Fruit fly (Drosophila melanogaster): ENCODE results near the gene CG15803.

CG15803 gene

DNA sequence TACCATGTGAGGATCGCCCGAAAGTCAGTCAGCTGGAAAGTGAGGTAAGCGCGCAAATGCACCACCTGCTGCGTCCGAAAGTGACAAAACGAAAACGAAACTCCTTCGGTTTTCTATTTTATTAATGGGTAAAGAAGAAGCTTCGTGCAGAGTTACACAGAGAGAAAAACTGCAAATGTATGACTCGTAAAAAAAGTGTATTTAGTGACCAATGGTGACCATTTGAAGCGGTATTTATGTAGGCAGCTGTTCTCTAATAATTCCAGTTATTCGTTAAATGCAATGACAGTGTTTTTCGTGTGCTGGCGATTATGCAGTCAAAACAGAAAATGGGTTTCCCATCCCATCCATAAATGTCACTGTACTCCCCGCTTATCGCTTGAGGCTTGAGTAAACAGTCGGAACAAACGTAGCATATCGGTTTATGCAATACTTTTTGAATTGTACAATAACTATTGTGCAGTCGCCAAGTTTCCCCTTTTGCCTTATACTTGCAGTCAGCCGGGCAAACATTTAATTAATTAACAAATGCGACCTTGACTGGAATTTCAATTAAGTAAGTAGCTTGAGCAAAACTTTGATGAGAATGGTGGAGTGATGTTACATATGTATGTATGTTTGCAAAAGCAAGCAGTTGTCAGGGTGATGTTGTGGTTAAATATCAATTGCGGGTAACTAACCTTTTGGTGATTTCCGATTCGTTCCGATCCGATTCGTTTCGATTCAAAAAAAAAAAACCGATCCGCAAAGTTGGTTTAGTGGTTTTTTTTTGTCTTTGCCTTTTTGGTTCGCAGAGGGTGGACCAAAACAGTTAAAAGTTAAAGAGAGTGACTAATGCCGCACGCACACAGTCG lies 62.9 kb downstream of the CG15803 start:
- TF ChIP-seq pan (optimal IDR thresholded peaks at IDR 0.05) (no peak), psq (optimal IDR thresholded peaks at IDR 0.05) (no peak), CG8478 (optimal IDR thresholded peaks at IDR 0.05) (no peak), Dll (optimal IDR thresholded peaks at IDR 0.05) (no peak), EcR (GFP tag; optimal IDR thresholded peaks at IDR 0.05) (no peak), usp (GFP tag; optimal IDR thresholded peaks at IDR 0.05) (no peak)

DNA sequence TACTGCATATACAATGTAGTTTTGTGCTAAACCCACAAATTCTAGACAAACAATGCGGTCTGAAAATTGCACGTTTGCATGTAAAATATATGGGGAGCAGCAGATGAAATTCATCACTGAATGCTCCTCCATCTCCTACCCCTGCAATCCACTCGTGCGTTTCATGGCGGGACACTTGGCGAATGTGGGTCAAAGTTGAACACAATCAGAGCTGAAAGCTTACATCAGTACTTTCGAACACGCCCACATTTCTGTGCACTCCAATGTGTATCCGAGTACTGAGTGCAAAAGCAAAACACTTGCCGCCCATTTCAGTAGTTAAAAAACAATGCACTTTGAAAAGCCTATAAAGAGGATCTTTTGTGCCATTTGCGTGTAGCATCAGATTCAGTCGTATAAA lies 63.8 kb downstream of the CG15803 start:
- TF ChIP-seq usp (GFP tag; optimal IDR thresholded peaks at IDR 0.05) (no peak), psq (optimal IDR thresholded peaks at IDR 0.05) (no peak), EcR (GFP tag; optimal IDR thresholded peaks at IDR 0.05) (no peak), CG8478 (optimal IDR thresholded peaks at IDR 0.05) (no peak), pan (optimal IDR thresholded peaks at IDR 0.05) (no peak), Dll (optimal IDR thresholded peaks at IDR 0.05) (no peak)

DNA sequence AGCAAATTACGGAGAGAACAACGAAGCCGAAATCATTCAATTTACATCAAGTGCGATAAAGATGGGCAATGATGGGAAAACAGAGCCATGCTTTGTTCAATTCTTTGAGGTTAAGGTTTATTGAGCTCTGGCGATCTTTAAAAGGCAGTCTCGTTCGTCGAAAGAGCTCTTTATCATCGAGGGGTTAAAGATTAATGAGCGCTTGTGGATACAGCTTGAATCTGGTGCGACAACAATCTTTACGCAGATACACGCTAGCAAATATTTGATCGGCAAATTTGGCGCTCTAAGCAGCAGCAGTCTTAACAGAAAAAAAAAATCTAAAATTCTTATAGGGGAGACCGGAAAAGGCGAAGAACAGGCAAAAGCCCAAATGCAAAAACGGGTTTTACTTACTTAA lies 64.4 kb downstream of the CG15803 start:
- TF ChIP-seq pan (optimal IDR thresholded peaks at IDR 0.05) = no peak
- no peak for TF ChIP-seq EcR (GFP tag; optimal IDR thresholded peaks at IDR 0.05)
- TF ChIP-seq CG8478 (optimal IDR thresholded peaks at IDR 0.05) = no peak
- no peak for TF ChIP-seq usp (GFP tag; optimal IDR thresholded peaks at IDR 0.05)
- TF ChIP-seq Dll (optimal IDR thresholded peaks at IDR 0.05) = no peak
- no peak for TF ChIP-seq psq (optimal IDR thresholded peaks at IDR 0.05)

DNA sequence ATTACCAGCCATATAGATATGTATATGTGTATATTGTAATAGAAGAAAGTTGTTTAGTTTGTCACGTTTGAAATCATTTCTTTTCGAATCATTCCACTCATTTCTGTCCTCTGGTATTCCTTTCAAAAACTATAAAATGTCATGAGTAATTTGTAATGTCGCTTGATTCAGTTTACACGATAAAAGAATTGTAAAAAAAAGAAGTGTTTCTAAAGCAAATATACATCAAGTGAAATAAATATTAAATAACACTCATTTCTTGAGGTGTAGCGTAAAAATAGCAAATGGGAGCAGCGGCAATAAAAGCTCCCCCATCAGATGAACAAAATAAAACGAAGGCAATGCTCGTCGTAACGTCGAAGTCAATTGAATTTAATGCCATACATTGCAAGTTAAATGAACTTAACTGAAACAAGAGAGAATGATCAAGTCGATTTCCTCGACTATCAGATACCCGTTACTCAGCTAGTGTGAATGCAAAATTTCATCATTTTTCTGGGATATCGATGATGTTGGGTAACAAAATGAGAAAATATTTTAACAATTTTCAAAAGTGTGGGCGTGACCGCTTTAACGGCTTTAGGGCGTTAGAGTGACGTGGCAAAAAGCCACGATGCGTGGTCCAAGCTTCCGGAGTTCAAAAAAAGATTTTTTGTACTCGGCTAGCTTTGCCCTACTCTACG lies 65.1 kb downstream of the CG15803 start:
- TF ChIP-seq CG8478 (optimal IDR thresholded peaks at IDR 0.05) (no peak), usp (GFP tag; optimal IDR thresholded peaks at IDR 0.05) (no peak), pan (optimal IDR thresholded peaks at IDR 0.05) (no peak), EcR (GFP tag; optimal IDR thresholded peaks at IDR 0.05) (no peak), psq (optimal IDR thresholded peaks at IDR 0.05) (no peak), Dll (optimal IDR thresholded peaks at IDR 0.05) (no peak)

DNA sequence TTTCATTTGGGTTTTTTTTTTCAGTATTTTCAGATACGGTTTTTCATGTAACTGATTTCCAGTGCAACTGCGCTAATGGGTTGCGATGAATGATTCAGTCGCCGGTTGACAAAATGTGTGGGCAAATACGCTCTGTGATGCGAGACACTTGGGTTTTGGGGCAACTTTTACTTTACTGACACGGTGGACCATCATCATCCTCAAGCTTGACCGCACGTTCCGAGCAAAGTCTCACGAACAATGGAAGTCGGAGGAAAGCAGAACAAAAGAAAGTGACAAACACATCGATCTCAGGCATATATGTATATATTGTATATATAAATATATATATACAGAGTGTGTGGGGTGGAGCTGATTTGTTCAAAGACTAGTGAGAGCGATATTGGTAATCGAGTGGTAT lies 66.0 kb downstream of the CG15803 start:
- no peak for TF ChIP-seq CG8478 (optimal IDR thresholded peaks at IDR 0.05)
- TF ChIP-seq Dll (optimal IDR thresholded peaks at IDR 0.05) = no peak

DNA sequence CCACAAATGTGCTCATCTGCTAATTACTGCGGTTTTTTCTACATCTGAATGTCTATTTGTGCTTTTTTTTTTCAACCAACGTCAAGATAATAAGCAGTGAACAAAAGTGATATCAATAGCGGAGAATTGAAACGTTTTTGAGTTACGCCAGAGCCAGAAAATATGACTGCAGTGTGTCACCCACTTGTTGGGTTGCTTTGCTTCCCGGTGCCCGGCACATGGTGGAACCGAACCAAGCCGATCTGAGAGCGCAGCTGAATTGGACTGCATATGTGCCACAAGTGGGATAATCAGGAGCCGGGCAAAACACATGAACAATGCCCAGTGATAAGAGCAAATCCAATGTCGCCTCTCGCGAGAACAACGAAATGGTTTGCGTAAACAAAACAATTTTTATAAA lies 68.2 kb downstream of the CG15803 start:
- TF ChIP-seq pan (optimal IDR thresholded peaks at IDR 0.05) (no peak), Dll (optimal IDR thresholded peaks at IDR 0.05) (no peak), psq (optimal IDR thresholded peaks at IDR 0.05) (no peak), EcR (GFP tag; optimal IDR thresholded peaks at IDR 0.05) (no peak), CG8478 (optimal IDR thresholded peaks at IDR 0.05) (no peak), usp (GFP tag; optimal IDR thresholded peaks at IDR 0.05) (no peak)

DNA sequence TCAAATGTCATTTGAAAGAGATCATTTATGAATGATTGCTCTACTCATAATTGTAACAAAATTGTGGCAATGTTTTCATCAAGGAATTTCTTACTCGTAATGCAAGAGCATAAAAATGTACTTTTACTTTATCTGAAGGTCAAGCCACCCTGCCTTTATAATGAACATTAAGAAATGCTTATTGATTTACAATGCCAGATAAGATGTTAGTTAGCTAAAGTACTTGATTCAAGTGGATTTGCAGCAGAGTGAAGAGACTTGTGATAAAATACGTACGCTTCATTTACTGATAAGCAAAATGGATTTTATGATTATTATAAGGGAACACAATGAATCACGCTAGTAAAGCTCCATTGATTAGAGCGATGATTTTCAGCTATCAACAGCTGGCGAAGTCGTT lies 68.7 kb downstream of the CG15803 start:
- TF ChIP-seq Dll (optimal IDR thresholded peaks at IDR 0.05) (no peak), CG8478 (optimal IDR thresholded peaks at IDR 0.05) (no peak), usp (GFP tag; optimal IDR thresholded peaks at IDR 0.05) (no peak), EcR (GFP tag; optimal IDR thresholded peaks at IDR 0.05) (no peak), pan (optimal IDR thresholded peaks at IDR 0.05) (no peak), psq (optimal IDR thresholded peaks at IDR 0.05) (no peak)

DNA sequence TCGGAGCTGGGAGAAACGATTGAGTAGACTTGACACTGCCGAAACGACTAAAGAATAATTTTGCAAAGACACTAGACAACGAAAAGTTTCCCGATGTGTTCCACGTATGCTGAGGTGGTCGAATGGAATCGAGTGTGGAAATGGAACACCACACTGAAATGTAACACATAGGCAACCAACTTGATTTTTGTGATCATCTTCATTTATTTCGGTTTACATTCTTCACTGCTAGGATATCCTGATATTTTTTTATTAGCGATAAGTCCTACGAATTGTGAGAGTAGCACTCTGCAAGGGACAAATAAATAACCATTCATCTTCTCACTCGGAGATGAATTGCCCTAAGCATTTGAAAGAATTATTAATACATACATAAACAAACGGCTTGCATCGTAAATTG lies 71.9 kb downstream of the CG15803 start, which contains the start of gene CG7131:
Gene CG7131 (minus strand): TSS at position 101 of the 400 bp plus-strand sequence.
- TF ChIP-seq Dll (optimal IDR thresholded peaks at IDR 0.05) (no peak), EcR (GFP tag; optimal IDR thresholded peaks at IDR 0.05) (no peak)

DNA sequence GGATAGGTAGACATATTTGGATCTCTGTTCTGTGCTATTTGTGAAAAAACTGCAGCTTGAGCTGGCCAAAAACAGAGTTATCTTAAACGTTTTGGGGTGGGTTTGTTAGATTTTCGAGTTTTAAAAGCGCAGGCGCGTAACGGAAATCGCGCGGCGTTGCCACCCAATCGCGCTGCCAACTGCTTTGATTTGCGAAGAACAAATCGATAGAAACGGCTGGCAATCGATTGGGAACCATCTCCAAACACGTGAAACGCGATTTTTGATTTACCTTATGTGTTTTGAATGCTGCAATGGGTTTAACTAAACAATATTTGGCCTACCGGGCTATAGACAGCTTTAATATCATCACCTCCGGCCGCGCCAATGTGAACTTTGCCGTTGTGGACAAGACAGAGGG lies 77.1 kb downstream of the CG15803 start, which contains the start of the genes CG14312 and CG8064:
Gene CG14312 (minus strand): TSS at position 88 of the 400 bp plus-strand sequence.
Gene CG8064 (plus strand): TSS at position 220 of the 400 bp plus-strand sequence.
- TF ChIP-seq Dll (optimal IDR thresholded peaks at IDR 0.05) = no peak
- no peak for TF ChIP-seq pan (optimal IDR thresholded peaks at IDR 0.05)
- TF ChIP-seq EcR (GFP tag; optimal IDR thresholded peaks at IDR 0.05) = no peak
- no peak for TF ChIP-seq CG8478 (optimal IDR thresholded peaks at IDR 0.05)
- TF ChIP-seq psq (optimal IDR thresholded peaks at IDR 0.05) = no peak
- no peak for TF ChIP-seq usp (GFP tag; optimal IDR thresholded peaks at IDR 0.05)

All from whole organism.